Worm (Caenorhabditis elegans): ENCODE results near the gene sam-10.

Gene sam-10

DNA sequence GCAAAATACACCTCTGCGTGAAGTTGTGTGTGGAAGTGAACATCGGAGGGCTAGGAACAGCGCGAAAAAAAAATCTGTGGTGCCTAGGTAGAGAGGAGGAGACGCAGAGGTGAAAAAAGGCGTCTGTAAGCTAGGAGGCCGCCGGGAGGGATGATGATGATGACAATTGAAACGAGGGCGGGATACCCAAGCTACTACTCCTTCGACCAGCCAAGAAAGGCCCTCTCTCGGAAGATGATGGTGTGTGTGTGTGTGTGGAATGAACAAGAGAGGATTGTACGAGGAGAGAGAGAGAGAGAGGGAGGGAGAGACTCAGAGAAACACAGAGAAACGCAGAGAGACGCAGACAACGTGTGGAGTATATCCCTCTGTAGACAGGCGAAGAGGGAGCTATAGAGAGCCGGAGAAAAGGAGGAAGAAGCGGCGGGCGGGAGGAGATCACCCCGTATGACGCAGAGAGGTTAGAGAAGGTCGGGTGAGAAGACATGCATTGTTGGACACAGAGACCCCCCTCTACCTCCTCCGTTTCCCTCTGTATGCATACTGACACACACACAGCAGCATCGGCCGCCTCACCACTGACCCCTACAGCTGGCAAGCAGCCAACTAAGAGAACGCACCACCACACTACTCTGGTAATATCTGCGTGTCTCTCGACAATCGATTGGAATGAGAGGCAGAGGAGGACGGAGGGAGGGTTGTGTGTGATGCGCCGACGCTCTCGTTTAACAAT lies 4.8 kb upstream of the sam-10 start (continued):
- TF ChIP-seq let-526 (GFP tag; IDR thresholded peaks at IDR 0.05) (no peak), hmg-1.2 (GFP tag; IDR thresholded peaks at IDR 0.05) (peak; percentile 84), ztf-22 (GFP tag; optimal IDR thresholded peaks at IDR 0.05) (no peak), nhr-120 (GFP tag; IDR thresholded peaks at IDR 0.05) (no peak), D2030.7 (GFP tag; IDR thresholded peaks at IDR 0.05) (no peak), egl-44 (GFP tag; IDR thresholded peaks at IDR 0.05) (no peak), zfh-2 (GFP tag; conservative IDR thresholded peaks at IDR 0.05) (peak; percentile 99), ztf-28 (GFP tag; IDR thresholded peaks at IDR 0.05) (no peak), snpc-1.1 (tag; optimal IDR thresholded peaks at IDR 0.05; ENCODE audit: insufficient read depth) (no peak), Y95B8A.8 (GFP tag; IDR thresholded peaks at IDR 0.05) (0 out of 2 replicates have a peak, but pooled peaks have one; percentile 28), efl-1 (GFP tag; optimal IDR thresholded peaks at IDR 0.05) (no peak), nfyb-1 (GFP tag; IDR thresholded peaks at IDR 0.05) (0 out of 2 replicates have a peak, but pooled peaks have one; percentile 29), cebp-1 (GFP tag; IDR thresholded peaks at IDR 0.05) (no peak), cebp-1 (tag; optimal IDR thresholded peaks at IDR 0.05) (peak; percentile 77), B0035.1 (tag; optimal IDR thresholded peaks at IDR 0.05) (peak; percentile 1), dox-1 (GFP tag; IDR thresholded peaks at IDR 0.05) (peak; percentile 87), ceh-27 (GFP tag; optimal IDR thresholded peaks at IDR 0.05) (peak; percentile 79), ztf-26 (tag; optimal IDR thresholded peaks at IDR 0.05) (peak; percentile 51), dpl-1 (GFP tag; optimal IDR thresholded peaks at IDR 0.05) (no peak), dpff-1 (tag; optimal IDR thresholded peaks at IDR 0.05) (no peak), rpc-1 (optimal IDR thresholded peaks at IDR 0.05) (no peak), rpc-1 (tag; optimal IDR thresholded peaks at IDR 0.05) (no peak), bed-1 (GFP tag; IDR thresholded peaks at IDR 0.05) (no peak), C17E4.6 (GFP tag; IDR thresholded peaks at IDR 0.05) (no peak), attf-6 (GFP tag; IDR thresholded peaks at IDR 0.05) (no peak), madf-6 (GFP tag; IDR thresholded peaks at IDR 0.05) (no peak), him-1 (tag; optimal IDR thresholded peaks at IDR 0.05) (no peak), xnd-1 (tag; optimal IDR thresholded peaks at IDR 0.05) (no peak), nfya-1 (tag; optimal IDR thresholded peaks at IDR 0.05; ENCODE audit: borderline replicate concordance, insufficient read depth) (no peak), ztf-3 (GFP tag; optimal IDR thresholded peaks at IDR 0.05) (no peak), die-1 (tag; optimal IDR thresholded peaks at IDR 0.05) (peak; percentile 43), ceh-100 (GFP tag; IDR thresholded peaks at IDR 0.05) (no peak), Y53G8AR.9 (GFP tag; conservative IDR thresholded peaks at IDR 0.05) (no peak), K12H6.12 (tag; optimal IDR thresholded peaks at IDR 0.05) (peak; percentile 95), lsl-1 (GFP tag; optimal IDR thresholded peaks at IDR 0.05) (no peak), ceh-40 (GFP tag; IDR thresholded peaks at IDR 0.05) (no peak), hlh-12 (tag; optimal IDR thresholded peaks at IDR 0.05) (no peak), ceh-91 (GFP tag; IDR thresholded peaks at IDR 0.05) (no peak), lin-40 (tag; optimal IDR thresholded peaks at IDR 0.05) (peak; percentile 84), unc-62 (GFP tag; optimal IDR thresholded peaks at IDR 0.05) (no peak), Y53F4B.3 (GFP tag; IDR thresholded peaks at IDR 0.05) (no peak), K11D2.4 (GFP tag; IDR thresholded peaks at IDR 0.05) (no peak; the same call in 1 of the 2 replicates), ekl-4 (GFP tag; IDR thresholded peaks at IDR 0.05) (peak; percentile 49; the same call in 1 of the 2 replicates), ztf-18 (tag; optimal IDR thresholded peaks at IDR 0.05) (peak; percentile 36), unc-130 (GFP tag; optimal IDR thresholded peaks at IDR 0.05) (no peak), mcd-1 (GFP tag; IDR thresholded peaks at IDR 0.05) (peak; percentile 41), attf-5 (GFP tag; optimal IDR thresholded peaks at IDR 0.05) (peak; percentile 77), F57A8.1 (GFP tag; optimal IDR thresholded peaks at IDR 0.05) (no peak), nhr-80 (tag; optimal IDR thresholded peaks at IDR 0.05) (peak; percentile 75)

All from whole organism, young adult.